Fruit fly (Drosophila melanogaster) whole organism, embryonic: ENCODE results near the gene CG6398.
A peak's percentile ranks its signal among the peaks of the same experiment; 100 is the strongest.

Experiments used
- Atf6 ChIP-seq: fragments of 200-800 bp; sonication (Bioruptor generic); IDR thresholded peaks from 2 replicates; pipeline ENCODE4 v1.3.6; 2022; ENCODE audit warnings: missing biosample characterization, missing genetic modification characterization
- CG10209 ChIP-seq: fragments of 200-800 bp; sonication (Bioruptor generic); optimal IDR thresholded peaks from 3 replicates; lab custom pipeline; 2017; ENCODE audit warnings: missing biosample characterization, mild to moderate bottlenecking, missing genetic modification characterization, missing genetic modification reagents
- CG10267 ChIP-seq: fragments of 200-800 bp; sonication (Bioruptor generic); optimal IDR thresholded peaks from 2 replicates; lab custom pipeline; 2018; ENCODE audit warnings: missing biosample characterization, mild to moderate bottlenecking, missing genetic modification characterization, moderate library complexity
- CG10431 ChIP-seq: fragments of 200-800 bp; sonication (Bioruptor generic); optimal IDR thresholded peaks from 3 replicates; lab custom pipeline; 2018; ENCODE audit warnings: missing biosample characterization, mild to moderate bottlenecking, missing genetic modification characterization
- CG10654 ChIP-seq: fragments of 200-800 bp; sonication (Bioruptor generic); optimal IDR thresholded peaks from 2 replicates; lab custom pipeline; 2016; ENCODE audit warnings: missing biosample characterization, missing genetic modification characterization
- CG10979 ChIP-seq: fragments of 200-800 bp; sonication (Bioruptor generic); optimal IDR thresholded peaks from 2 replicates; lab custom pipeline; 2018; ENCODE audit warnings: missing biosample characterization, mild to moderate bottlenecking, missing genetic modification characterization, moderate library complexity
- CG12155 ChIP-seq: fragments of 200-800 bp; sonication (Bioruptor generic); optimal IDR thresholded peaks from 3 replicates; lab custom pipeline; 2016; ENCODE audit warnings: missing biosample characterization, missing genetic modification characterization
- CG12942 ChIP-seq: fragments of 200-800 bp; sonication (Bioruptor generic); optimal IDR thresholded peaks from 3 replicates; lab custom pipeline; 2016; ENCODE audit warnings: missing biosample characterization, missing genetic modification characterization
- CG13296 ChIP-seq: fragments of 200-800 bp; sonication (Bioruptor generic); optimal IDR thresholded peaks from 3 replicates; lab custom pipeline; 2018; ENCODE audit warnings: missing biosample characterization, mild to moderate bottlenecking, missing genetic modification characterization
- CG14860 ChIP-seq: fragments of 200-800 bp; sonication (Bioruptor generic); IDR thresholded peaks from 3 replicates; pipeline ENCODE4 v1.3.6; 2022; ENCODE audit warnings: missing biosample characterization, missing genetic modification characterization; ENCODE audit not compliant: partially characterized antibody
- CG15479 ChIP-seq: fragments of 200-800 bp; sonication (Bioruptor generic); optimal IDR thresholded peaks from 3 replicates; lab custom pipeline; 2019; ENCODE audit warnings: missing biosample characterization, mild to moderate bottlenecking, missing genetic modification characterization, moderate library complexity
- CG17359 ChIP-seq: fragments of 200-800 bp; sonication (Bioruptor generic); optimal IDR thresholded peaks from 3 replicates; lab custom pipeline; 2018; ENCODE audit warnings: missing biosample characterization, mild to moderate bottlenecking, missing genetic modification characterization, moderate library complexity
- CG1792 ChIP-seq: fragments of 200-800 bp; sonication (Bioruptor generic); optimal IDR thresholded peaks from 2 replicates; lab custom pipeline; 2016; ENCODE audit warnings: missing biosample characterization, missing genetic modification characterization
- CG18476 ChIP-seq: fragments of 200-800 bp; sonication (Bioruptor generic); optimal IDR thresholded peaks from 2 replicates; lab custom pipeline; 2016; ENCODE audit warnings: missing biosample characterization, mild to moderate bottlenecking, missing genetic modification characterization
- CG32767 ChIP-seq: fragments of 200-800 bp; sonication (Bioruptor generic); IDR thresholded peaks from 2 replicates; pipeline ENCODE4 v1.3.6; 2022; ENCODE audit warnings: missing biosample characterization, missing genetic modification characterization
- CG8765 ChIP-seq: fragments of 200-800 bp; sonication (Bioruptor generic); IDR thresholded peaks from 2 replicates; pipeline ENCODE4 v1.3.6; 2022; ENCODE audit warnings: missing biosample characterization, missing genetic modification characterization
- CG9817 ChIP-seq: fragments of 200-800 bp; sonication (Bioruptor generic); optimal IDR thresholded peaks from 2 replicates; lab custom pipeline; 2018; ENCODE audit warnings: missing biosample characterization, mild to moderate bottlenecking, missing genetic modification characterization, moderate library complexity
- CoRest ChIP-seq: fragments of 200-800 bp; sonication (Bioruptor generic); optimal IDR thresholded peaks from 3 replicates; lab custom pipeline; 2018; ENCODE audit warnings: missing biosample characterization, mild to moderate bottlenecking, missing genetic modification characterization, moderate library complexity
- Dref ChIP-seq: fragments of 200-800 bp; sonication (Bioruptor generic); IDR thresholded peaks from 2 replicates; pipeline ENCODE4 v1.3.6; 2022; ENCODE audit warnings: missing biosample characterization, missing genetic modification characterization
- E2f2 ChIP-seq: fragments of 200-800 bp; sonication (Bioruptor generic); IDR thresholded peaks from 2 replicates; pipeline ENCODE4 v1.3.6; 2022; ENCODE audit warnings: missing biosample characterization, missing genetic modification characterization
- Gug ChIP-seq: fragments of 200-800 bp; sonication (Bioruptor generic); IDR thresholded peaks from 4 replicates; pipeline ENCODE4 v1.3.6; 2022; ENCODE audit warnings: missing biosample characterization, missing genetic modification characterization
- Hey ChIP-seq: fragments of 200-800 bp; sonication (Bioruptor generic); optimal IDR thresholded peaks from 3 replicates; lab custom pipeline; 2018; ENCODE audit warnings: missing biosample characterization, mild to moderate bottlenecking, missing genetic modification characterization
- HmgZ ChIP-seq: fragments of 200-800 bp; sonication (Bioruptor generic); optimal IDR thresholded peaks from 2 replicates; lab custom pipeline; 2018; ENCODE audit warnings: missing biosample characterization, mild to moderate bottlenecking, missing genetic modification characterization
- MTF-1 ChIP-seq: fragments of 200-800 bp; sonication (Bioruptor generic); optimal IDR thresholded peaks from 2 replicates; lab custom pipeline; 2018; ENCODE audit warnings: missing biosample characterization, mild to moderate bottlenecking, missing genetic modification characterization, borderline replicate concordance
- Neu2 ChIP-seq: fragments of 200-800 bp; sonication (Bioruptor generic); optimal IDR thresholded peaks from 3 replicates; lab custom pipeline; 2016; ENCODE audit warnings: missing biosample characterization, missing genetic modification characterization, borderline replicate concordance
- Nf-YB ChIP-seq: fragments of 200-800 bp; sonication (Bioruptor generic); optimal IDR thresholded peaks from 3 replicates; lab custom pipeline; 2019; ENCODE audit warnings: missing biosample characterization, mild to moderate bottlenecking, missing genetic modification characterization, moderate library complexity
- Pdp1 ChIP-seq, 2 experiments: fragments of 200-800 bp; sonication (Bioruptor generic); optimal IDR thresholded peaks; 3 replicates each; lab custom pipeline; 2016; ENCODE audit warnings: missing biosample characterization in 2 of 2, missing genetic modification characterization in 2 of 2, mild to moderate bottlenecking in 1 of 2, moderate library complexity in 1 of 2
- Taf1 ChIP-seq: fragments of 200-800 bp; sonication (Bioruptor generic); IDR thresholded peaks from 2 replicates; pipeline ENCODE4 v1.3.6; 2022; ENCODE audit warnings: missing biosample characterization, missing genetic modification characterization
- ase ChIP-seq: fragments of 200-800 bp; sonication (Bioruptor generic); IDR thresholded peaks from 3 replicates; pipeline ENCODE4 v1.3.6; 2022; ENCODE audit warnings: missing biosample characterization, missing genetic modification characterization
- bbx ChIP-seq: fragments of 200-800 bp; sonication (Bioruptor generic); IDR thresholded peaks from 2 replicates; pipeline ENCODE4 v1.3.6; 2022; ENCODE audit warnings: missing biosample characterization, missing genetic modification characterization; ENCODE audit not compliant: partially characterized antibody
- cad ChIP-seq: fragments of >200 bp; optimal IDR thresholded peaks from 2 replicates; lab custom pipeline; 2017; ENCODE audit warnings: missing biosample characterization, missing genetic modification characterization
- chn ChIP-seq: fragments of 200-800 bp; sonication (Bioruptor generic); optimal IDR thresholded peaks from 2 replicates; lab custom pipeline; 2016; ENCODE audit warnings: missing biosample characterization, missing genetic modification characterization
- crol ChIP-seq: fragments of 200-800 bp; sonication (Bioruptor generic); IDR thresholded peaks from 2 replicates; pipeline ENCODE4 v1.3.6; 2022; ENCODE audit warnings: missing biosample characterization, missing genetic modification characterization
- danr ChIP-seq: fragments of 200-800 bp; sonication (Bioruptor generic); IDR thresholded peaks from 2 replicates; pipeline ENCODE4 v1.3.6; 2022; ENCODE audit warnings: missing biosample characterization, missing genetic modification characterization
- dimm ChIP-seq: fragments of 200-800 bp; sonication (Bioruptor generic); IDR thresholded peaks from 2 replicates; pipeline ENCODE4 v1.3.6; 2022; ENCODE audit warnings: missing biosample characterization, missing genetic modification characterization
- disco-r ChIP-seq: fragments of 200-800 bp; sonication (Bioruptor generic); optimal IDR thresholded peaks from 2 replicates; lab custom pipeline; 2016; ENCODE audit warnings: missing biosample characterization, missing genetic modification characterization
- emc ChIP-seq: fragments of 200-800 bp; sonication (Bioruptor generic); optimal IDR thresholded peaks from 2 replicates; lab custom pipeline; 2016; ENCODE audit warnings: missing biosample characterization, missing genetic modification characterization
- ems ChIP-seq: fragments of 200-800 bp; sonication (Bioruptor generic); optimal IDR thresholded peaks from 3 replicates; lab custom pipeline; 2016; ENCODE audit warnings: missing biosample characterization, missing genetic modification characterization
- eyg ChIP-seq: fragments of 200-800 bp; sonication (Bioruptor generic); optimal IDR thresholded peaks from 3 replicates; lab custom pipeline; 2016; ENCODE audit warnings: missing biosample characterization, missing genetic modification characterization
- fu2 ChIP-seq: fragments of 200-800 bp; sonication (Bioruptor generic); optimal IDR thresholded peaks from 2 replicates; lab custom pipeline; 2016; ENCODE audit warnings: missing biosample characterization, missing genetic modification characterization
- ind ChIP-seq: fragments of 200-800 bp; sonication (Bioruptor generic); optimal IDR thresholded peaks from 3 replicates; lab custom pipeline; 2016; ENCODE audit warnings: missing biosample characterization, missing genetic modification characterization
- luna ChIP-seq: fragments of 200-800 bp; sonication (Bioruptor generic); optimal IDR thresholded peaks from 2 replicates; lab custom pipeline; 2016; ENCODE audit warnings: missing biosample characterization, missing genetic modification characterization
- p53 ChIP-seq: fragments of 200-800 bp; sonication (Bioruptor generic); optimal IDR thresholded peaks from 2 replicates; lab custom pipeline; 2016; ENCODE audit warnings: missing biosample characterization, missing genetic modification characterization
- phol ChIP-seq: fragments of 200-800 bp; sonication (Bioruptor generic); optimal IDR thresholded peaks from 3 replicates; lab custom pipeline; 2018; ENCODE audit warnings: missing biosample characterization, mild to moderate bottlenecking, missing genetic modification characterization, moderate library complexity
- row ChIP-seq: fragments of 200-800 bp; sonication (Bioruptor generic); IDR thresholded peaks from 3 replicates; pipeline ENCODE4 v1.3.6; 2022; ENCODE audit warnings: missing biosample characterization, missing genetic modification characterization
- shn ChIP-seq: fragments of 200-800 bp; sonication (Bioruptor generic); optimal IDR thresholded peaks from 3 replicates; lab custom pipeline; 2016; ENCODE audit warnings: missing biosample characterization, missing genetic modification characterization
- sr ChIP-seq: fragments of 200-800 bp; sonication (Bioruptor generic); IDR thresholded peaks from 3 replicates; pipeline ENCODE4 v1.3.6; 2022; ENCODE audit warnings: missing biosample characterization, missing genetic modification characterization
- tap ChIP-seq: fragments of 200-800 bp; optimal IDR thresholded peaks from 3 replicates; lab custom pipeline; 2019; ENCODE audit warnings: missing biosample characterization, mild to moderate bottlenecking, missing genetic modification characterization, moderate library complexity
- tll ChIP-seq, 2 experiments: fragments of 200-800 bp in 1 of 2; fragments of >200 bp in 1 of 2; sonication (Bioruptor generic) in 1 of 2; optimal IDR thresholded peaks; 2 replicates each; lab custom pipeline; 2017 to 2019; ENCODE audit warnings: missing biosample characterization in 2 of 2, missing genetic modification characterization in 2 of 2, mild to moderate bottlenecking in 1 of 2, moderate library complexity in 1 of 2
- trem ChIP-seq: fragments of 200-800 bp; optimal IDR thresholded peaks from 3 replicates; lab custom pipeline; 2019; ENCODE audit warnings: missing biosample characterization, mild to moderate bottlenecking, missing genetic modification characterization, moderate library complexity
- ttk ChIP-seq: fragments of 200-800 bp; sonication (Bioruptor generic); IDR thresholded peaks from 2 replicates; pipeline ENCODE4 v2.1.2; 2022; ENCODE audit warnings: missing biosample characterization, missing genetic modification characterization

Gene CG6398

dm6 chrX:17789413-17790054, 41.1 kb upstream of the CG6398 start (continued):
- TF ChIP-seq disco-r (GFP tag; lab: Kevin White, UChicago) (no peak), emc (no peak), CG9817 (tag; lab: Kevin White, UChicago) (no peak), CG10654 (GFP tag; lab: Kevin White, UChicago) (no peak), MTF-1 (GFP tag; lab: Kevin White, UChicago) (no peak), CG10431 (GFP tag; lab: Kevin White, UChicago) (no peak), Gug (no peak), CG15479 (GFP tag; lab: Kevin White, UChicago) (peak; percentile 62), Neu2 (GFP tag; lab: Kevin White, UChicago) (no peak), Taf1 (GFP tag; lab: Robert Waterston, UW) (no peak), shn (GFP tag; lab: Kevin White, UChicago) (no peak), dimm (GFP tag; lab: Robert Waterston, UW) (no peak), trem (no peak), CoRest (tag; lab: Kevin White, UChicago) (peak; percentile 58), CG1792 (no peak), Pdp1 (GFP tag; optimal IDR thresholded peaks at IDR 0.05; lab: Kevin White, UChicago) (no peak), luna (no peak), Hey (tag; lab: Kevin White, UChicago) (no peak), CG10267 (tag; lab: Kevin White, UChicago) (no peak), tll (GFP tag; optimal IDR thresholded peaks at IDR 0.05; lab: Kevin White, UChicago) (peak in 1 of 2 experiments; percentile 52), chn (GFP tag; lab: Kevin White, UChicago) (peak; percentile 26), ems (GFP tag; lab: Kevin White, UChicago) (no peak), row (no peak), Nf-YB (GFP tag; lab: Kevin White, UChicago) (peak; percentile 97), CG13296 (GFP tag; lab: Kevin White, UChicago) (no peak), Dref (GFP tag; lab: Robert Waterston, UW) (no peak), cad (GFP tag; lab: Kevin White, UChicago) (peak; percentile 63), CG12155 (GFP tag; lab: Kevin White, UChicago) (no peak), eyg (GFP tag; lab: Kevin White, UChicago) (no peak), CG18476 (GFP tag; lab: Kevin White, UChicago) (no peak), ind (GFP tag; lab: Kevin White, UChicago) (no peak), CG8765 (GFP tag; lab: Robert Waterston, UW) (no peak), danr (GFP tag; lab: Robert Waterston, UW) (no peak), CG14860 (GFP tag; lab: Robert Waterston, UW) (no peak), CG32767 (GFP tag; lab: Robert Waterston, UW) (no peak), sr (GFP tag; lab: Robert Waterston, UW) (no peak), CG10209 (GFP tag; lab: Kevin White, UChicago) (no peak), Atf6 (GFP tag; lab: Robert Waterston, UW) (no peak), HmgZ (tag; lab: Kevin White, UChicago) (no peak), CG12942 (GFP tag; lab: Kevin White, UChicago) (no peak), E2f2 (no peak), CG10979 (tag; lab: Kevin White, UChicago) (no peak), p53 (GFP tag; lab: Kevin White, UChicago) (no peak), crol (peak; percentile 91), CG17359 (tag; lab: Kevin White, UChicago) (no peak), ase (GFP tag; lab: Robert Waterston, UW) (no peak), bbx (GFP tag; lab: Robert Waterston, UW) (no peak), fu2 (no peak), phol (tag; lab: Kevin White, UChicago) (peak; percentile 22), tap (no peak), ttk (GFP tag; lab: Robert Waterston, UW) (no peak)
